Fruit fly (Drosophila melanogaster): ENCODE measurements around the gene ato.

- TF ChIP-seq Sin3A (optimal IDR thresholded peaks at IDR 0.05) (no peak), psq (optimal IDR thresholded peaks at IDR 0.05) (no peak), h (optimal IDR thresholded peaks at IDR 0.05) (no peak), ttk (optimal IDR thresholded peaks at IDR 0.05) (no peak), insv (optimal IDR thresholded peaks at IDR 0.05) (no peak), Myc (optimal IDR thresholded peaks at IDR 0.05) (no peak)
These were observed 35.2 kb downstream of the ato start, which contains the start of gene CG7483 for dm6 chr3R:8313038-8313437.

Data from Kc167 (cell line).